Fruit fly (Drosophila melanogaster): ENCODE results near the gene ERp44.

ERp44 gene

dm6 chrX:16320197-16320921, 22.8 kb upstream of the ERp44 start, which contains the start of gene Cyp1 (continued):
- TF ChIP-seq Med (GFP tag) (peak; percentile 88), MESR4 (GFP tag; optimal IDR thresholded peaks at IDR 0.05) (peak; percentile 82), Ets65A (GFP tag) (peak; percentile 37), HLH3B (GFP tag; IDR thresholded peaks at IDR 0.05) (peak; percentile 19; the same call in 1 of the 2 replicates), CG7357 (GFP tag; IDR thresholded peaks at IDR 0.05) (peak; percentile 34; the same call in 1 of the 3 replicates), NC2β (GFP tag; optimal IDR thresholded peaks at IDR 0.05) (peak; percentile 10), E2f2 (GFP tag; IDR thresholded peaks at IDR 0.05) (peak; percentile 64), mam (GFP tag; optimal IDR thresholded peaks at IDR 0.05) (peak; percentile 18), CG6689 (GFP tag; IDR thresholded peaks at IDR 0.05) (peak; percentile 41; the same call in 1 of the 2 replicates), CG10979 (tag; optimal IDR thresholded peaks at IDR 0.05) (no peak), ATbp (GFP tag; optimal IDR thresholded peaks at IDR 0.05) (no peak), CG11247 (GFP tag; IDR thresholded peaks at IDR 0.05) (peak; percentile 51), CG18599 (GFP tag; optimal IDR thresholded peaks at IDR 0.05) (no peak), fd3F (GFP tag; optimal IDR thresholded peaks at IDR 0.05) (peak; percentile 9), CG13894 (tag; optimal IDR thresholded peaks at IDR 0.05) (peak; percentile 38), abd-A (tag; optimal IDR thresholded peaks at IDR 0.05) (no peak), Drgx (GFP tag; IDR thresholded peaks at IDR 0.05) (peak; percentile 25; the same call in 1 of the 2 replicates), ERR (GFP tag; optimal IDR thresholded peaks at IDR 0.05) (no peak), unpg (GFP tag; optimal IDR thresholded peaks at IDR 0.05) (no peak), Dll (GFP tag; IDR thresholded peaks at IDR 0.05; ENCODE audit: partially characterized antibody) (peak; percentile 65; the same call in 3 of the 4 replicates), CG11696 (GFP tag; IDR thresholded peaks at IDR 0.05) (peak; percentile 19; the same call in 1 of the 2 replicates), insv (GFP tag; optimal IDR thresholded peaks at IDR 0.05) (no peak), CG1832 (GFP tag; optimal IDR thresholded peaks at IDR 0.05) (no peak), lab (GFP tag; optimal IDR thresholded peaks at IDR 0.05) (no peak), dan (GFP tag; IDR thresholded peaks at IDR 0.05) (no peak), HLH4C (GFP tag; IDR thresholded peaks at IDR 0.05; ENCODE audit: partially characterized antibody) (peak; percentile 68; the same call in 2 of the 3 replicates), CG15073 (GFP tag; optimal IDR thresholded peaks at IDR 0.05) (no peak), CG9876 (GFP tag; optimal IDR thresholded peaks at IDR 0.05) (no peak), CG15269 (tag; optimal IDR thresholded peaks at IDR 0.05) (peak; percentile 35), vvl (GFP tag; IDR thresholded peaks at IDR 0.05) (peak; percentile 55), Dbx (GFP tag; IDR thresholded peaks at IDR 0.05) (peak; percentile 79), CG1792 (GFP tag; optimal IDR thresholded peaks at IDR 0.05) (no peak), CG10431 (GFP tag; optimal IDR thresholded peaks at IDR 0.05) (no peak), hth (optimal IDR thresholded peaks at IDR 0.05) (no peak), CG33557 (GFP tag; optimal IDR thresholded peaks at IDR 0.05) (no peak), CG17612 (GFP tag; IDR thresholded peaks at IDR 0.05) (no peak), Mrtf (GFP tag; IDR thresholded peaks at IDR 0.05) (no peak; the same call in 2 of the 3 replicates), CG10274 (GFP tag; optimal IDR thresholded peaks at IDR 0.05) (no peak), CG4854 (GFP tag; optimal IDR thresholded peaks at IDR 0.05) (no peak), CG6791 (GFP tag; IDR thresholded peaks at IDR 0.05; ENCODE audit: partially characterized antibody) (peak; percentile 85), Bgb (GFP tag; IDR thresholded peaks at IDR 0.05; ENCODE audit: partially characterized antibody) (peak; percentile 89), ci (GFP tag; IDR thresholded peaks at IDR 0.05) (peak; percentile 77), CG16813 (GFP tag; IDR thresholded peaks at IDR 0.05; ENCODE audit: partially characterized antibody) (peak; percentile 80), chinmo (GFP tag; IDR thresholded peaks at IDR 0.05; ENCODE audit: partially characterized antibody) (peak; percentile 87), Hr78 (GFP tag; optimal IDR thresholded peaks at IDR 0.05) (no peak), trem (tag; optimal IDR thresholded peaks at IDR 0.05) (peak; percentile 38), Jarid2 (GFP tag; optimal IDR thresholded peaks at IDR 0.05) (no peak), klu (GFP tag; IDR thresholded peaks at IDR 0.05) (0 out of 2 replicates have a peak, but pooled peaks have one; percentile 23)

Data from whole organism, embryonic.